Worm (Caenorhabditis elegans) whole organism, mixed stage, embryonic: ENCODE data around the gene F58E6.6.

Experiments
- M03D4.4 ChIP-seq: sonication (generic microtip); optimal IDR thresholded peaks from 2 replicates; lab custom pipeline; 2017; ENCODE audit warnings: mild to moderate bottlenecking, missing genetic modification characterization, missing compliant biosample characterization
- bed-3 ChIP-seq: fragments of 200-800 bp; sonication (Bioruptor generic); optimal IDR thresholded peaks from 3 replicates; lab custom pipeline; 2018; ENCODE audit warnings: mild to moderate bottlenecking, missing genetic modification characterization, moderate library complexity, missing compliant biosample characterization
- blmp-1 ChIP-seq: fragments of 150-350 bp; optimal IDR thresholded peaks from 2 replicates; lab custom pipeline; 2014; ENCODE audit warnings: missing biosample characterization, missing genetic modification characterization
- ceh-39 ChIP-seq: fragments of 150-350 bp; optimal IDR thresholded peaks from 2 replicates; lab custom pipeline; 2014; ENCODE audit warnings: missing biosample characterization, missing genetic modification characterization
- ceh-43 ChIP-seq: fragments of 200-800 bp; sonication (Bioruptor generic); optimal IDR thresholded peaks from 2 replicates; lab custom pipeline; 2018; ENCODE audit warnings: mild to moderate bottlenecking, missing genetic modification characterization, moderate library complexity, missing compliant biosample characterization
- ceh-83 ChIP-seq: fragments of 200-800 bp; sonication (Bioruptor generic); optimal IDR thresholded peaks from 2 replicates; lab custom pipeline; 2018; ENCODE audit warnings: mild to moderate bottlenecking, missing genetic modification characterization, missing compliant biosample characterization
- ces-1 ChIP-seq: fragments of 150-350 bp; optimal IDR thresholded peaks from 2 replicates; lab custom pipeline; 2014; ENCODE audit warnings: missing biosample characterization, missing genetic modification reagents, missing genetic modification characterization
- cnd-1 ChIP-seq: fragments of 200-800 bp; sonication (Bioruptor generic); optimal IDR thresholded peaks from 2 replicates; lab custom pipeline; 2018; ENCODE audit warnings: mild to moderate bottlenecking, missing genetic modification characterization, missing compliant biosample characterization
- drap-1 ChIP-seq: fragments of 200-800 bp; sonication (Bioruptor generic); optimal IDR thresholded peaks from 3 replicates; lab custom pipeline; 2018; ENCODE audit warnings: mild to moderate bottlenecking, missing genetic modification characterization, missing compliant biosample characterization
- elt-1 ChIP-seq: sonication (generic microtip); optimal IDR thresholded peaks from 2 replicates; lab custom pipeline; 2017; ENCODE audit warnings: missing genetic modification characterization, mild to moderate bottlenecking, missing compliant biosample characterization, antibody characterized with exemption, moderate library complexity, borderline replicate concordance; ENCODE audit not compliant: insufficient read depth
- elt-3 ChIP-seq: fragments of 150-350 bp; optimal IDR thresholded peaks from 2 replicates; lab custom pipeline; 2014; ENCODE audit warnings: missing biosample characterization, missing genetic modification characterization
- ham-2 ChIP-seq: fragments of 200-800 bp; sonication (Bioruptor generic); optimal IDR thresholded peaks from 2 replicates; lab custom pipeline; 2018; ENCODE audit warnings: mild to moderate bottlenecking, missing genetic modification characterization, missing compliant biosample characterization
- hlh-1 ChIP-seq: fragments of 150-350 bp; optimal IDR thresholded peaks from 2 replicates; lab custom pipeline; 2014; ENCODE audit warnings: missing biosample characterization, missing genetic modification reagents, missing genetic modification characterization
- lin-13 ChIP-seq: fragments of 150-350 bp; optimal IDR thresholded peaks from 2 replicates; lab custom pipeline; 2014; ENCODE audit warnings: missing biosample characterization, missing genetic modification characterization
- lin-32 ChIP-seq: fragments of 200-800 bp; sonication (Bioruptor generic); optimal IDR thresholded peaks from 2 replicates; lab custom pipeline; 2018; ENCODE audit warnings: mild to moderate bottlenecking, missing genetic modification characterization, missing compliant biosample characterization
- lsy-2 ChIP-seq: fragments of 150-350 bp; optimal IDR thresholded peaks from 2 replicates; lab custom pipeline; 2014; ENCODE audit warnings: missing biosample characterization, missing genetic modification characterization
- mab-5 ChIP-seq: fragments of 150-350 bp; optimal IDR thresholded peaks from 2 replicates; lab custom pipeline; 2014; ENCODE audit warnings: missing biosample characterization, missing genetic modification characterization
- mep-1 ChIP-seq: fragments of 150-350 bp; optimal IDR thresholded peaks from 2 replicates; lab custom pipeline; 2017; ENCODE audit warnings: missing biosample characterization, missing genetic modification reagents, missing genetic modification characterization, inconsistent platforms
- mls-2 ChIP-seq: sonication (generic microtip); optimal IDR thresholded peaks from 2 replicates; lab custom pipeline; 2016; ENCODE audit warnings: mild to moderate bottlenecking, missing genetic modification characterization, moderate library complexity, missing compliant biosample characterization
- nhr-12 ChIP-seq: fragments of 150-350 bp; optimal IDR thresholded peaks from 2 replicates; lab custom pipeline; 2014; ENCODE audit warnings: missing biosample characterization, missing genetic modification characterization
- nhr-2 ChIP-seq: fragments of 150-350 bp; optimal IDR thresholded peaks from 2 replicates; lab custom pipeline; 2014; ENCODE audit warnings: missing biosample characterization, missing genetic modification characterization
- nhr-237 ChIP-seq: fragments of 150-350 bp; optimal IDR thresholded peaks from 2 replicates; lab custom pipeline; 2014; ENCODE audit warnings: missing biosample characterization, missing genetic modification characterization
- nhr-28 ChIP-seq: fragments of 150-350 bp; optimal IDR thresholded peaks from 2 replicates; lab custom pipeline; 2014; ENCODE audit warnings: missing biosample characterization, missing genetic modification characterization
- nhr-76 ChIP-seq: sonication (generic microtip); optimal IDR thresholded peaks from 2 replicates; lab custom pipeline; 2017; ENCODE audit warnings: missing biosample characterization, missing genetic modification characterization
- pha-4 ChIP-seq: fragments of 150-350 bp; optimal IDR thresholded peaks from 2 replicates; lab custom pipeline; 2018; ENCODE audit warnings: missing biosample characterization, missing genetic modification reagents, missing genetic modification characterization
- sem-2 ChIP-seq: fragments of 200-800 bp; sonication (Bioruptor generic); optimal IDR thresholded peaks from 2 replicates; lab custom pipeline; 2018; ENCODE audit warnings: mild to moderate bottlenecking, missing genetic modification characterization, missing compliant biosample characterization
- snpc-4 ChIP-seq: fragments of 150-350 bp; optimal IDR thresholded peaks from 2 replicates; lab custom pipeline; 2014; ENCODE audit warnings: missing biosample characterization, missing genetic modification characterization
- sptf-1 ChIP-seq: sonication (generic microtip); optimal IDR thresholded peaks from 2 replicates; lab custom pipeline; 2017; ENCODE audit warnings: mild to moderate bottlenecking, missing genetic modification characterization, moderate library complexity, missing compliant biosample characterization
- tbx-8 ChIP-seq: fragments of 200-800 bp; sonication (Bioruptor generic); optimal IDR thresholded peaks from 2 replicates; lab custom pipeline; 2018; ENCODE audit warnings: mild to moderate bottlenecking, missing genetic modification characterization, moderate library complexity, missing compliant biosample characterization
- unc-39 ChIP-seq: fragments of 150-350 bp; optimal IDR thresholded peaks from 2 replicates; lab custom pipeline; 2014; ENCODE audit warnings: missing biosample characterization, missing genetic modification characterization
- unc-62 ChIP-seq: fragments of 150-350 bp; optimal IDR thresholded peaks from 2 replicates; lab custom pipeline; 2014; ENCODE audit warnings: missing biosample characterization, missing genetic modification reagents, missing genetic modification characterization
- zip-8 ChIP-seq: fragments of 150-350 bp; optimal IDR thresholded peaks from 2 replicates; lab custom pipeline; 2014; ENCODE audit warnings: missing biosample characterization, missing genetic modification characterization
- ztf-11 ChIP-seq: fragments of 150-350 bp; optimal IDR thresholded peaks from 2 replicates; lab custom pipeline; 2014; ENCODE audit warnings: missing biosample characterization, missing genetic modification characterization

Gene F58E6.6

DNA sequence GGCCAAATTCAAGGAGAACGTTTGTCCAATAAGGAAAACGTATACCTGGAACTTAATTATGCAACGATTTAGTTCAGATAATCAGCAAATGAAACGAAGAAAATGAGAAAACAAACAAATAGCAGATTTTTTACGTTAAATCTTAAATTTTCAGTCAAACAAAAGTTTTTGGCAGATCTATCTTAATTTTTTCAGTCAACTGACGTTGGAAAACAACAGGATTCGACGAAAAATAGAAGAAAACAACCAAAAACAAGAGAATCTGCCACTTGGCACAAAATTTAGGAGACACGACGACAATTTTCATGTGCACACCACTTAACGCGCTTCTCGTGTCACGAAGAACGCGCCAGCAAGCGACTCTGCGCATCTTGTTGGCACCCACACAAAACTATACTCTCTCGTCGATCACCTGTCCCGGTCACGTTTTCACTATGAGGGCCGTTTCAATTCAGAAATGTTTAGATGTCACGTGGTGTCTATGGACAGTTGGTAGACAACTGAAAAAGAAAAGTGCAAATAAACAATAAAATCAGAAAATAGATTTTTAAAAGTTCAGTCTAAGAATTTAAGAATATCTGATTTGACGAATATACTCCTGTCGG is 36.9 kb upstream of the F58E6.6 start, which contains the start of gene ztf-7:
TSS of gene ztf-7 (minus strand) at position 51 of the 605 bp plus-strand sequence.
- TF ChIP-seq hlh-1 (tag; lab: Kevin White, UChicago) (peak; percentile 72), blmp-1 (tag; lab: Kevin White, UChicago) (no peak), sptf-1 (peak; percentile 68), unc-39 (no peak), unc-62 (GFP tag; lab: Kevin White, UChicago) (peak; percentile 67), pha-4 (peak; percentile 84), lin-13 (peak; percentile 84), mep-1 (peak; percentile 92), snpc-4 (no peak), nhr-237 (tag; lab: Kevin White, UChicago) (peak; percentile 42), nhr-28 (no peak), lin-32 (peak; percentile 4), ceh-43 (no peak), cnd-1 (tag; lab: Kevin White, UChicago) (no peak)

DNA sequence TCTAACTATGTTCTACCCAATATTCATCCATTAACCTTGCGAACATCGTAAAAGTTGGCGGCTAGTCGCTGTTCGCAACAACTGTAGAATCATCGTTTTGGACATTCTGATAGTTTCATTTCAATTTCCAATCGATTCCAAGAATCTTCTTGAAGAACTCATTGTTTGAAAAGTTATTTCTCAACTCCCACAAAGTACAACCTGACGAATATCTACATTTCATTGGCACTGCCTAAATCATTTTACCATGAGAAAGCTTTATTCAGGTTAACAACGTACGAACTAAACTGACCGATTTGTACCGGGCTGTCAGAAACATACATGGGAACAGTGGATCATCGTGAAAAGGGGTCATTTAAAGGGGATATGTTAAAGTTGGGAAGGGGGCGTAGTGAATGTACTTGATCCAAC is 33.9 kb upstream of the F58E6.6 start, which contains the start of gene F46B6.6:
TSS of gene F46B6.6 (minus strand) at position 148 of the 411 bp plus-strand sequence.
- TF ChIP-seq lin-13, result no peak
- TF ChIP-seq ceh-39 (tag; lab: Kevin White, UChicago), result no peak
- TF ChIP-seq tbx-8 (GFP tag; lab: Kevin White, UChicago), result no peak
- no peak for TF ChIP-seq ceh-43
- TF ChIP-seq snpc-4, result no peak
- TF ChIP-seq nhr-12 (tag; lab: Kevin White, UChicago), result no peak
- no peak for TF ChIP-seq pha-4
- no peak for TF ChIP-seq ztf-11 (tag; lab: Kevin White, UChicago)
- no peak for TF ChIP-seq nhr-28
- TF ChIP-seq unc-62 (GFP tag; lab: Kevin White, UChicago), result no peak
- no peak for TF ChIP-seq drap-1 (GFP tag; lab: Kevin White, UChicago)
- TF ChIP-seq cnd-1 (tag; lab: Kevin White, UChicago), result no peak
- TF ChIP-seq lsy-2, result no peak
- TF ChIP-seq ces-1 (GFP tag; lab: Kevin White, UChicago), result no peak
- TF ChIP-seq, all 35 proteins: peak for 0

DNA sequence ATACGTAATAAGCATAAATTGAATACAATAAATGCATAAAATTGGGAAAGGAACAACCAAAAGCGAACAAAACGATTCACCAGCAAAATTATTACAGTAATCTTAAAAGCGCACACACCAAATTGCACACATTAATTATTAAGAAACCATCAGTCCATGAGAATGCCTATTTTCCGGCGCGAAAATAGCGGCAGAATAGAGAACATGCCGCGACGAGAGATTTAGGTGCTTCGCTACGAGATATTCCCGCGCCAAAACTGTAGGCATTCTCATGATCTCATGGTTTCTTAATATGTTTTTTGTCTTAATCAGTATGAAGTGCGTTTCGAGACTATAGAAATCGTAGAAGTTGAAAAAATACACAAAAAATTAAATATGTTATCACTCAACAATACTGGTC is 31.4 kb upstream of the F58E6.6 start:
- TF ChIP-seq nhr-2 (tag; lab: Kevin White, UChicago), result no peak
- TF ChIP-seq mab-5 (tag; lab: Kevin White, UChicago), result no peak
- no peak for TF ChIP-seq lsy-2
- TF ChIP-seq pha-4, result no peak
- no peak for TF ChIP-seq nhr-28
- TF ChIP-seq blmp-1 (tag; lab: Kevin White, UChicago), result no peak
- TF ChIP-seq nhr-76 (tag; lab: Kevin White, UChicago), result no peak
- no peak for TF ChIP-seq ham-2 (GFP tag; lab: Kevin White, UChicago)
- no peak for TF ChIP-seq ceh-39 (tag; lab: Kevin White, UChicago)
- TF ChIP-seq ceh-83 (GFP tag; lab: Kevin White, UChicago), result no peak
- no peak for TF ChIP-seq sptf-1
- no peak for TF ChIP-seq lin-13
- TF ChIP-seq mls-2 (tag; lab: Kevin White, UChicago), result no peak
- no peak for TF ChIP-seq zip-8 (tag; lab: Kevin White, UChicago)

DNA sequence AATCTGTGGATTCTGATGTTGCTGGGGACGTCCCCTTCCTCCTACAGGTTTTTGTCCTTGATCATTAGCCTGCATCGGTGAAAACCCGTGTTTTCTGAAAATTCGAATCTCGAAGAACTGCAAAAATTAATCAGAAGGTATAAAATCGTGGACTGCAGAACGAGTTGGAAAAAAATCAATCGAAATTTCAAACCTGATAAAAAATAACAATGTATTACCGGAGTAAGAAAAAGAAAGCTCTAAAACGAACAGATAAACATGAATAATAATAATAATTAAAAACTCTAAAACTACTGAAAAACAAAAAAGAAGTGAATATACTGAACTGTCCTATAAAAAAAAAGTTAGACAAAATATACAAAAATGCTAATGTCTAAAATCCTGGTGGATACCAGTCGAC is 30.2 kb upstream of the F58E6.6 start, which contains the start of gene F46B6.5:
TSS of gene F46B6.5 (minus strand) at position 101 of the 400 bp plus-strand sequence.
- TF ChIP-seq ztf-11 (tag; lab: Kevin White, UChicago), result no peak
- no peak for TF ChIP-seq sem-2 (GFP tag; lab: Kevin White, UChicago)
- no peak for TF ChIP-seq lin-32
- TF ChIP-seq hlh-1 (tag; lab: Kevin White, UChicago), result no peak
- TF ChIP-seq nhr-28, result no peak
- no peak for TF ChIP-seq ceh-83 (GFP tag; lab: Kevin White, UChicago)
- no peak for TF ChIP-seq elt-3
- no peak for TF ChIP-seq nhr-237 (tag; lab: Kevin White, UChicago)
- TF ChIP-seq ceh-39 (tag; lab: Kevin White, UChicago), result no peak
- no peak for TF ChIP-seq M03D4.4 (tag; lab: Kevin White, UChicago)
- TF ChIP-seq bed-3, result no peak
- TF ChIP-seq snpc-4, result no peak
- no peak for TF ChIP-seq mep-1
- no peak for TF ChIP-seq nhr-12 (tag; lab: Kevin White, UChicago)
- no peak for TF ChIP-seq ceh-43
- TF ChIP-seq elt-1 (tag; lab: Kevin White, UChicago), result no peak
- no peak for TF ChIP-seq tbx-8 (GFP tag; lab: Kevin White, UChicago)
- TF ChIP-seq unc-39, result no peak
- no peak for TF ChIP-seq mls-2 (tag; lab: Kevin White, UChicago)
- no peak for TF ChIP-seq zip-8 (tag; lab: Kevin White, UChicago)
